Fruit fly (Drosophila melanogaster) whole organism, embryonic: ENCODE data around the gene CG6912.

ENCODE experiments used
- CG10543 ChIP-seq: fragments of 200-800 bp; sonication (Bioruptor generic); optimal IDR thresholded peaks from 3 replicates; lab custom pipeline; 2017; ENCODE audit warnings: missing biosample characterization, mild to moderate bottlenecking, missing genetic modification characterization, moderate library complexity
- CG2129 ChIP-seq: fragments of 200-800 bp; sonication (Bioruptor generic); IDR thresholded peaks from 2 replicates; pipeline ENCODE4 v1.3.6; 2022; ENCODE audit warnings: missing biosample characterization, missing genetic modification characterization; ENCODE audit not compliant: partially characterized antibody
- CG9932 ChIP-seq: fragments of 200-800 bp; sonication (Bioruptor generic); IDR thresholded peaks from 2 replicates; pipeline ENCODE4 v1.3.6; 2022; ENCODE audit warnings: missing biosample characterization, missing genetic modification characterization
- MESR4 ChIP-seq: fragments of 200-800 bp; sonication (Bioruptor generic); optimal IDR thresholded peaks from 2 replicates; lab custom pipeline; 2018; ENCODE audit warnings: missing biosample characterization, mild to moderate bottlenecking, missing genetic modification characterization, moderate library complexity
- Sry-δ ChIP-seq: fragments of 200-800 bp; sonication (Bioruptor generic); optimal IDR thresholded peaks from 2 replicates; lab custom pipeline; 2016; ENCODE audit warnings: missing biosample characterization, missing genetic modification characterization
- dysf ChIP-seq: fragments of 200-800 bp; sonication (Bioruptor generic); IDR thresholded peaks from 3 replicates; pipeline ENCODE4 v1.3.6; 2022; ENCODE audit warnings: missing biosample characterization, missing genetic modification characterization
- pzg ChIP-seq: fragments of 200-800 bp; sonication (Bioruptor generic); optimal IDR thresholded peaks from 3 replicates; lab custom pipeline; 2018; ENCODE audit warnings: missing biosample characterization, mild to moderate bottlenecking, missing genetic modification characterization, moderate library complexity
- ranshi ChIP-seq: fragments of 200-800 bp; sonication (Bioruptor generic); IDR thresholded peaks from 2 replicates; pipeline ENCODE4 v1.3.6; 2022; ENCODE audit warnings: missing biosample characterization, missing genetic modification characterization
- repo ChIP-seq: fragments of 200-800 bp; sonication (Bioruptor generic); optimal IDR thresholded peaks from 2 replicates; lab custom pipeline; 2016; ENCODE audit warnings: missing biosample characterization, missing genetic modification characterization
- tio ChIP-seq: fragments of 200-800 bp; sonication (Bioruptor generic); optimal IDR thresholded peaks from 2 replicates; lab custom pipeline; 2017; ENCODE audit warnings: missing biosample characterization, missing genetic modification characterization, inconsistent platforms
- zen2 ChIP-seq: fragments of 200-800 bp; sonication (Bioruptor generic); IDR thresholded peaks from 3 replicates; pipeline ENCODE4 v1.3.6; 2022; ENCODE audit warnings: missing biosample characterization, missing genetic modification characterization; ENCODE audit not compliant: partially characterized antibody

dm6 chr3R:15136015-15136414 lies 789 bp downstream of the CG6912 start:
- TF ChIP-seq repo (GFP tag; lab: Kevin White, UChicago) (no peak), tio (GFP tag; lab: Kevin White, UChicago) (no peak), CG9932 (no peak), CG2129 (GFP tag; lab: Robert Waterston, UW) (no peak), ranshi (GFP tag; lab: Robert Waterston, UW) (no peak), Sry-δ (no peak), pzg (no peak), zen2 (GFP tag; lab: Robert Waterston, UW) (no peak), CG10543 (no peak), dysf (GFP tag; lab: Robert Waterston, UW) (no peak), MESR4 (no peak)
